Worm (Caenorhabditis elegans) whole organism, L3 larva: ENCODE measurements around the gene vps-53.

Experiments
- R02D3.7 ChIP-seq: fragments of 150-350 bp; optimal IDR thresholded peaks from 2 replicates; lab custom pipeline; 2014; ENCODE audit warnings: missing biosample characterization, missing genetic modification characterization
- ZK546.5 ChIP-seq: sonication (generic microtip); optimal IDR thresholded peaks from 2 replicates; lab custom pipeline; 2017; ENCODE audit warnings: missing biosample characterization, missing genetic modification characterization
- aly-2 ChIP-seq: fragments of 150-350 bp; optimal IDR thresholded peaks from 2 replicates; lab custom pipeline; 2014; ENCODE audit warnings: missing biosample characterization, missing genetic modification characterization
- ama-1 ChIP-seq: fragments of 150-350 bp; optimal IDR thresholded peaks from 2 replicates; lab custom pipeline; 2018
- ceh-16 ChIP-seq: sonication (generic microtip); optimal IDR thresholded peaks from 2 replicates; lab custom pipeline; 2017; ENCODE audit warnings: missing biosample characterization, missing genetic modification characterization
- ceh-28 ChIP-seq: fragments of 150-350 bp; optimal IDR thresholded peaks from 2 replicates; lab custom pipeline; 2014; ENCODE audit warnings: missing biosample characterization, missing genetic modification reagents, missing genetic modification characterization
- ceh-82 ChIP-seq: fragments of 150-350 bp; optimal IDR thresholded peaks from 2 replicates; lab custom pipeline; 2014; ENCODE audit warnings: missing biosample characterization, missing genetic modification characterization
- ceh-9 ChIP-seq: sonication (generic microtip); optimal IDR thresholded peaks from 2 replicates; lab custom pipeline; 2018; ENCODE audit warnings: missing biosample characterization, missing genetic modification characterization
- daf-12 ChIP-seq: fragments of 150-350 bp; optimal IDR thresholded peaks from 2 replicates; lab custom pipeline; 2014; ENCODE audit warnings: missing biosample characterization, missing genetic modification reagents, missing genetic modification characterization
- egl-27 ChIP-seq: sonication (generic microtip); optimal IDR thresholded peaks from 4 replicates; lab custom pipeline; 2017; ENCODE audit warnings: missing biosample characterization, missing genetic modification reagents, missing genetic modification characterization
- egl-5 ChIP-seq: fragments of 150-350 bp; optimal IDR thresholded peaks from 2 replicates; lab custom pipeline; 2017; ENCODE audit warnings: missing biosample characterization, missing genetic modification reagents, missing genetic modification characterization, inconsistent platforms
- elt-1 ChIP-seq: fragments of 150-350 bp; optimal IDR thresholded peaks from 2 replicates; lab custom pipeline; 2014; ENCODE audit warnings: missing biosample characterization, missing genetic modification characterization
- elt-2 ChIP-seq: sonication (generic microtip); optimal IDR thresholded peaks from 2 replicates; lab custom pipeline; 2016; ENCODE audit warnings: missing genetic modification reagents, mild to moderate bottlenecking, missing genetic modification characterization, missing compliant biosample characterization
- elt-3 ChIP-seq, 3 experiments: fragments of 150-350 bp in 1 of 3; sonication (generic microtip) in 2 of 3; optimal IDR thresholded peaks; 2 replicates in 2 of 3; 4 replicates in 1 of 3; lab custom pipeline; 2014 to 2017; ENCODE audit warnings: missing biosample characterization in 3 of 3, missing genetic modification characterization in 3 of 3
- eor-1 ChIP-seq, 2 experiments: fragments of 150-350 bp; optimal IDR thresholded peaks; 2 replicates each; lab custom pipeline; 2014 to 2018; ENCODE audit warnings: missing biosample characterization in 2 of 2, missing genetic modification characterization in 2 of 2
- fkh-10 ChIP-seq: sonication (generic microtip); optimal IDR thresholded peaks from 2 replicates; lab custom pipeline; 2017; ENCODE audit warnings: missing biosample characterization, missing genetic modification reagents, missing genetic modification characterization
- fkh-2 ChIP-seq: fragments of 150-350 bp; optimal IDR thresholded peaks from 2 replicates; lab custom pipeline; 2014; ENCODE audit warnings: missing biosample characterization, missing genetic modification reagents, missing genetic modification characterization
- fos-1 ChIP-seq: fragments of 150-350 bp; optimal IDR thresholded peaks from 2 replicates; lab custom pipeline; 2014; ENCODE audit warnings: missing biosample characterization, missing genetic modification characterization
- hmg-11 ChIP-seq: sonication (generic microtip); optimal IDR thresholded peaks from 2 replicates; lab custom pipeline; 2016; ENCODE audit warnings: missing genetic modification characterization, missing compliant biosample characterization
- jun-1 ChIP-seq: fragments of 150-350 bp; optimal IDR thresholded peaks from 2 replicates; lab custom pipeline; 2014; ENCODE audit warnings: missing biosample characterization, missing genetic modification reagents, missing genetic modification characterization
- lin-15B ChIP-seq: fragments of 150-350 bp; optimal IDR thresholded peaks from 2 replicates; lab custom pipeline; 2014; ENCODE audit warnings: missing biosample characterization, missing genetic modification characterization
- lin-39 ChIP-seq: fragments of 150-350 bp; optimal IDR thresholded peaks from 2 replicates; lab custom pipeline; 2018; ENCODE audit warnings: missing biosample characterization, missing genetic modification reagents, missing genetic modification characterization
- lsy-12 ChIP-seq: sonication (generic microtip); optimal IDR thresholded peaks from 2 replicates; lab custom pipeline; 2016; ENCODE audit warnings: mild to moderate bottlenecking, missing genetic modification characterization, missing compliant biosample characterization
- mdl-1 ChIP-seq: fragments of 150-350 bp; optimal IDR thresholded peaks from 2 replicates; lab custom pipeline; 2014; ENCODE audit warnings: missing biosample characterization, missing genetic modification characterization
- mml-1 ChIP-seq: fragments of 150-350 bp; sonication (generic microtip); optimal IDR thresholded peaks from 3 replicates; lab custom pipeline; 2014; ENCODE audit warnings: missing biosample characterization, missing genetic modification characterization
- nfya-1 ChIP-seq: sonication (generic microtip); optimal IDR thresholded peaks from 2 replicates; lab custom pipeline; 2017; ENCODE audit warnings: missing genetic modification characterization, mild to moderate bottlenecking, missing compliant biosample characterization, antibody characterized with exemption, moderate library complexity; ENCODE audit not compliant: insufficient read depth
- nhr-11 ChIP-seq: fragments of 150-350 bp; optimal IDR thresholded peaks from 2 replicates; lab custom pipeline; 2014; ENCODE audit warnings: missing biosample characterization, missing genetic modification characterization
- nhr-12 ChIP-seq: fragments of 150-350 bp; optimal IDR thresholded peaks from 2 replicates; lab custom pipeline; 2014; ENCODE audit warnings: missing biosample characterization, missing genetic modification characterization
- nhr-23 ChIP-seq: fragments of 150-350 bp; optimal IDR thresholded peaks from 2 replicates; lab custom pipeline; 2014; ENCODE audit warnings: missing biosample characterization, missing genetic modification reagents, missing genetic modification characterization
- nhr-237 ChIP-seq: fragments of 150-350 bp; optimal IDR thresholded peaks from 2 replicates; lab custom pipeline; 2014; ENCODE audit warnings: missing biosample characterization, missing genetic modification characterization
- nhr-25 ChIP-seq: sonication (generic microtip); optimal IDR thresholded peaks from 2 replicates; lab custom pipeline; 2017; ENCODE audit warnings: missing biosample characterization, missing genetic modification characterization
- nhr-28 ChIP-seq: fragments of 150-350 bp; optimal IDR thresholded peaks from 2 replicates; lab custom pipeline; 2014; ENCODE audit warnings: missing biosample characterization, missing genetic modification characterization
- nhr-43 ChIP-seq: sonication (generic microtip); optimal IDR thresholded peaks from 2 replicates; lab custom pipeline; 2016; ENCODE audit warnings: mild to moderate bottlenecking, missing genetic modification characterization, missing compliant biosample characterization; ENCODE audit not compliant: poor library complexity, severe bottlenecking
- nhr-67 ChIP-seq: fragments of 150-350 bp; optimal IDR thresholded peaks from 2 replicates; lab custom pipeline; 2014; ENCODE audit warnings: missing biosample characterization, missing genetic modification characterization
- nhr-76 ChIP-seq: fragments of 150-350 bp; sonication (generic microtip); optimal IDR thresholded peaks from 5 replicates; lab custom pipeline; 2014; ENCODE audit warnings: missing biosample characterization, missing genetic modification characterization
- nhr-77 ChIP-seq: fragments of 150-350 bp; optimal IDR thresholded peaks from 2 replicates; lab custom pipeline; 2014; ENCODE audit warnings: missing biosample characterization, missing genetic modification characterization
- pha-4 ChIP-seq: fragments of 150-350 bp; optimal IDR thresholded peaks from 2 replicates; lab custom pipeline; 2014; ENCODE audit warnings: missing biosample characterization, missing genetic modification reagents, missing genetic modification characterization
- pqm-1 ChIP-seq: fragments of 150-350 bp; optimal IDR thresholded peaks from 2 replicates; lab custom pipeline; 2017; ENCODE audit warnings: missing biosample characterization, missing genetic modification characterization, inconsistent platforms
- sea-2 ChIP-seq: fragments of 150-350 bp; sonication (generic microtip); optimal IDR thresholded peaks from 4 replicates; lab custom pipeline; 2014; ENCODE audit warnings: missing biosample characterization, missing genetic modification reagents, missing genetic modification characterization
- skn-1 ChIP-seq: fragments of 150-350 bp; optimal IDR thresholded peaks from 2 replicates; lab custom pipeline; 2014; ENCODE audit warnings: missing biosample characterization, missing genetic modification characterization
- snpc-4 ChIP-seq: fragments of 150-350 bp; optimal IDR thresholded peaks from 2 replicates; lab custom pipeline; 2014; ENCODE audit warnings: missing biosample characterization, missing genetic modification characterization
- tbx-2 ChIP-seq: sonication (generic microtip); optimal IDR thresholded peaks from 2 replicates; lab custom pipeline; 2016; ENCODE audit warnings: mild to moderate bottlenecking, missing genetic modification characterization, missing compliant biosample characterization
- unc-39 ChIP-seq: sonication (generic microtip); optimal IDR thresholded peaks from 4 replicates; lab custom pipeline; 2017; ENCODE audit warnings: missing biosample characterization, missing genetic modification characterization
- unc-62 ChIP-seq: fragments of 150-350 bp; sonication (generic microtip); optimal IDR thresholded peaks from 4 replicates; lab custom pipeline; 2014; ENCODE audit warnings: missing biosample characterization, missing genetic modification reagents, missing genetic modification characterization
- zag-1 ChIP-seq: fragments of 150-350 bp; optimal IDR thresholded peaks from 2 replicates; lab custom pipeline; 2014; ENCODE audit warnings: missing biosample characterization, missing genetic modification characterization
- ztf-11 ChIP-seq: fragments of 150-350 bp; optimal IDR thresholded peaks from 2 replicates; lab custom pipeline; 2014; ENCODE audit warnings: missing biosample characterization, missing genetic modification characterization
- ztf-4 ChIP-seq: fragments of 150-350 bp; optimal IDR thresholded peaks from 2 replicates; lab custom pipeline; 2014; ENCODE audit warnings: missing biosample characterization, missing genetic modification characterization

vps-53 gene

DNA sequence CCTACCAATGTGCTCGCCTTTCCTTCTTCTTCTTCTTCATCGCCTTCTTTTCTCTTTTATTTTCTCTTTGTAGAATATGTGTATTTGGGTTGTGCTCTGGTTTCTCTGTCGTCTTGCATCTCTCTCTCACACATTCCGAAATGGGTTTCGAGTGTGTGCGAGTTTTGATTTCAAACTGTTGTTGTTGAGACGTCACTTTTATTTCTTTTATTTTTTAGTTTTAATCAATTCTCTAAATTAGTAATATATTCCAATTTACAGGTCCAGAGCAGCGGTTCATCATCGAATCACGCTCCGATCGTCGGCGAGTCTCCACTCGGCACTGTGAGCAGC lies 52.7 kb downstream of the vps-53 start:
- peak; percentile 22 for TF ChIP-seq nfya-1 (tag; lab: Kevin White, UChicago)
- no peak for TF ChIP-seq pqm-1 (tag; lab: Kevin White, UChicago)
- TF ChIP-seq, all 47 proteins: peak for 1

DNA sequence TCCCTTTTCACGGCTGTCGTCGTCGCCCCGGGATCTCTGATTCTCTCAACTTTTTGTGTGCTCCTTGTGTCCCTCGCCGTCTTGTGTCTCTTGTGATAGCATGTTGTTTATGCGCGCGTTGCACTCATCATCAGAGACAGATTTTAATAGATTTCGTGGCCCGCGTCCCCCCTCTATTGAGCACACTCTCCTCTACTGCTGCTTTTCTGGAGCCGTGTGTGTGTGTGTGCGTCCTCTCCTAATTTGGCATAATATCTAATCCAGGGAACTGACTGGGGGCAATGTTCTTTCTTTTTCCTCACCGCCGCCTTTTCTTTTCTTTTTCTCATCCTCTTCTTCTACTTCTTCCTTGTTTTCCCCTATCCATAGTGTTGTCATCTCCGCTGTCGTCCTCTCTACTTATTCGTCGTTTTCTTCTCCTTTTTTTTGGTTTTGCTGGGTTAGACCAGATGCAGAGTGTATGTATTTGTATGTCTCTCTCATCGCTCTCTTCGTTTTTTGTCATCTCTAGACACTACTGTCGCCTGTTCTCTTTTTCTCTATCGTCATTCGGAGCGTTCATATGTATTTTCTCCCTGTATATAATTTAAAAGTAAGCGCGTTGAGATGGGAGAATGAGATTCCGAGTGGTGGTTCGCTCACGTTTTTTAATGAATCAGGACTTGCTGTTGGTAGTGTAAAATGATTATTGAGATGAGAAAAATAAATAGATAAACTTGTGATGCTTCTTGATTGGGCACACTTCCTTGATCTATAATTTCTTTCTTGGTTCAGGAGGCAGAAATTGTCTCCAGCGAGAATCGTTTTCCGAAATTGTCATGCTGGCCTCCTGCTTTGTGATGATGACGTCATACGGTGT lies 53.3 kb downstream of the vps-53 start:
- TF ChIP-seq ceh-28 (tag; lab: Kevin White, UChicago), result no peak
- TF ChIP-seq nhr-67 (tag; lab: Kevin White, UChicago), result no peak
- peak; percentile 40 for TF ChIP-seq pha-4
- peak; percentile 45 for TF ChIP-seq nhr-23 (tag; lab: Kevin White, UChicago)
- TF ChIP-seq eor-1 (tag; optimal IDR thresholded peaks at IDR 0.05; lab: Kevin White, UChicago), result no peak
- TF ChIP-seq daf-12 (tag; lab: Kevin White, UChicago), result no peak
- TF ChIP-seq nhr-77 (tag; lab: Kevin White, UChicago), result no peak
- no peak for TF ChIP-seq unc-39
- no peak for TF ChIP-seq nhr-11
- peak; percentile 3 for TF ChIP-seq snpc-4 (tag; lab: Kevin White, UChicago)
- TF ChIP-seq aly-2 (tag; lab: Kevin White, UChicago), result no peak
- no peak for TF ChIP-seq elt-3 (tag; optimal IDR thresholded peaks at IDR 0.05; lab: Kevin White, UChicago)
- TF ChIP-seq nhr-76 (tag; lab: Kevin White, UChicago), result no peak
- peak; percentile 75 for TF ChIP-seq lin-39 (tag; lab: Kevin White, UChicago)
- no peak for TF ChIP-seq ceh-16 (tag; lab: Kevin White, UChicago)
- TF ChIP-seq ZK546.5, result no peak
- TF ChIP-seq nfya-1 (tag; lab: Kevin White, UChicago), result peak; percentile 23
- TF ChIP-seq pqm-1 (tag; lab: Kevin White, UChicago), result no peak
- peak; percentile 33 for TF ChIP-seq mdl-1 (tag; lab: Kevin White, UChicago)
- no peak for TF ChIP-seq nhr-43 (tag; lab: Kevin White, UChicago)
- no peak for TF ChIP-seq fkh-10
- no peak for TF ChIP-seq fkh-2 (tag; lab: Kevin White, UChicago)
- TF ChIP-seq skn-1 (tag; lab: Kevin White, UChicago), result no peak
- peak; percentile 40 for TF ChIP-seq tbx-2
- no peak for TF ChIP-seq egl-5 (tag; lab: Kevin White, UChicago)
- no peak for TF ChIP-seq lin-15B (tag; lab: Kevin White, UChicago)
- peak; percentile 37 for TF ChIP-seq ceh-82 (tag; lab: Kevin White, UChicago)
- TF ChIP-seq R02D3.7, result no peak
- TF ChIP-seq egl-27, result no peak
- no peak for TF ChIP-seq elt-1 (tag; lab: Kevin White, UChicago)
- TF ChIP-seq nhr-12 (tag; lab: Kevin White, UChicago), result no peak
- TF ChIP-seq lsy-12 (tag; lab: Kevin White, UChicago), result no peak
- TF ChIP-seq nhr-25, result no peak
- no peak for TF ChIP-seq unc-62 (GFP tag; lab: Kevin White, UChicago)
- peak; percentile 2 for TF ChIP-seq jun-1
- TF ChIP-seq mml-1 (tag; lab: Kevin White, UChicago), result no peak
- no peak for TF ChIP-seq nhr-237 (tag; lab: Kevin White, UChicago)
- TF ChIP-seq sea-2 (GFP tag; lab: Kevin White, UChicago), result no peak
- no peak for TF ChIP-seq ztf-4 (tag; lab: Kevin White, UChicago)
- no peak for TF ChIP-seq ztf-11
- no peak for TF ChIP-seq fos-1 (tag; lab: Kevin White, UChicago)
- TF ChIP-seq ceh-9, result no peak
- TF ChIP-seq hmg-11, result peak; percentile 49
- TF ChIP-seq ama-1 (lab: Kevin White, UChicago), result peak; percentile 3
- peak; percentile 12 for TF ChIP-seq elt-2 (tag; lab: Kevin White, UChicago)
- TF ChIP-seq zag-1 (tag; lab: Kevin White, UChicago), result peak; percentile 20
- TF ChIP-seq nhr-28, result no peak
